Worm (Caenorhabditis elegans) whole organism, L2 larva: ENCODE measurements around the gene K09C4.2.

Source experiments
- R02D3.7 ChIP-seq: fragments of 150-350 bp; optimal IDR thresholded peaks from 2 replicates; lab custom pipeline; 2014; ENCODE audit warnings: missing biosample characterization, missing genetic modification characterization
- aly-2 ChIP-seq: fragments of 150-350 bp; optimal IDR thresholded peaks from 2 replicates; lab custom pipeline; 2014; ENCODE audit warnings: missing biosample characterization, missing genetic modification characterization
- ama-1 ChIP-seq: fragments of 150-350 bp; optimal IDR thresholded peaks from 2 replicates; lab custom pipeline; 2018; ENCODE audit warnings: inconsistent platforms
- egl-27 ChIP-seq: sonication (generic microtip); optimal IDR thresholded peaks from 3 replicates; lab custom pipeline; 2017; ENCODE audit warnings: missing biosample characterization, missing genetic modification reagents, missing genetic modification characterization
- lin-13 ChIP-seq: fragments of 150-350 bp; optimal IDR thresholded peaks from 2 replicates; lab custom pipeline; 2014; ENCODE audit warnings: missing biosample characterization, missing genetic modification reagents, missing genetic modification characterization
- lin-39 ChIP-seq: fragments of 150-350 bp; optimal IDR thresholded peaks from 2 replicates; lab custom pipeline; 2014; ENCODE audit warnings: missing biosample characterization, missing genetic modification reagents, missing genetic modification characterization
- mdl-1 ChIP-seq, 2 experiments: fragments of 150-350 bp in 1 of 2; sonication (generic microtip) in 1 of 2; optimal IDR thresholded peaks; 2 replicates each; lab custom pipeline; 2017; ENCODE audit warnings: missing biosample characterization in 2 of 2, missing genetic modification characterization in 2 of 2
- nhr-23 ChIP-seq: fragments of 150-350 bp; optimal IDR thresholded peaks from 2 replicates; lab custom pipeline; 2014; ENCODE audit warnings: missing biosample characterization, missing genetic modification reagents, missing genetic modification characterization
- nhr-25 ChIP-seq: fragments of 150-350 bp; sonication (generic microtip); optimal IDR thresholded peaks from 3 replicates; lab custom pipeline; 2014; ENCODE audit warnings: missing biosample characterization, missing genetic modification characterization
- snpc-4 ChIP-seq: fragments of 150-350 bp; optimal IDR thresholded peaks from 2 replicates; lab custom pipeline; 2014; ENCODE audit warnings: missing biosample characterization, missing genetic modification characterization
- zag-1 ChIP-seq: fragments of 150-350 bp; optimal IDR thresholded peaks from 2 replicates; lab custom pipeline; 2014; ENCODE audit warnings: missing biosample characterization, missing genetic modification characterization
- ztf-4 ChIP-seq: fragments of 150-350 bp; optimal IDR thresholded peaks from 2 replicates; lab custom pipeline; 2014; ENCODE audit warnings: missing biosample characterization, missing genetic modification characterization

DNA sequence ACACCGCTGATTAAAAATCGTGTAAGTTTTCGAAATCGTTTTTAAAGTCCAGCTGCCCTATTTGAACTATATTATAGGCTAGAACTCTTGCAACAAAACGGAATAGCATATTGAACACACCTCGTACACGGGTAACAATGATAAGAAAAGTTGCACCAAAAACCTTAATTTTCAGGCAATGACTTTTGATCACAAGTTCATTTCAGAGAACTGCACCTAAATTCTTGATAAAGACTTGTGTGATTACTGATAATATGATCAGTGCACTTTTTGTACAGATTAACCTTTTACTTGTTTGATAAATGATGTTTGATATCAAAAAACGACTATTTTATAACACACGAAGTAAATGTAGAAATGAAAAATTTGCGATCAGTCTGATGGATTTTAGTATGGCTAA is 1.5 kb downstream of the K09C4.2 start:
- TF ChIP-seq lin-39 (tag; lab: Kevin White, UChicago) (no peak), nhr-25 (tag; lab: Kevin White, UChicago) (no peak), R02D3.7 (tag; lab: Kevin White, UChicago) (no peak), egl-27 (no peak), lin-13 (GFP tag; lab: Kevin White, UChicago) (no peak), aly-2 (no peak), zag-1 (tag; lab: Kevin White, UChicago) (no peak), mdl-1 (tag; optimal IDR thresholded peaks at IDR 0.05; lab: Kevin White, UChicago) (no peak), ztf-4 (tag; lab: Kevin White, UChicago) (no peak), snpc-4 (tag; lab: Kevin White, UChicago) (no peak), nhr-23 (tag; lab: Kevin White, UChicago) (no peak), ama-1 (lab: Kevin White, UChicago) (no peak)
